Worm (Caenorhabditis elegans): ENCODE measurements around the gene C01G10.18.

DNA sequence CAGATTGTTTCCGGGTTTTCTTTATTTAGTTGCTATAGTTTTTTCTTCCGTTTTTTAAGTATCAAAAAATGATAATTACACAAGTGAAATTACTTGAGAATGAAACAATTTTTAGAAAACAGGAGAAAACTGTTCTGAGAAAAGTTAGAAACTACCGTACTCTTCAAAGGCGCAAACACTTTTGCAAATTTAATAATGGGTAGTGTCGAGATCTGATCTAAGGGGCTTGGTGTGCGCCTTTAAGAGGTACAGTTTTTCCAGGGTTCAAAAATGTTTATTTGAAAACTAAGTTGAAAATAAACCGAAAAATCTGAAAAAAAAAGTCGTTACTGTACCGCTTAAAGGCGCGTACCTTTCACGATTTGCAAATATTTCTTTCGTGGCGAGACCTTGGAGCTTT lies 27.9 kb downstream of the C01G10.18 start:
- no peak for TF ChIP-seq med-1 (GFP tag; optimal IDR thresholded peaks at IDR 0.05; ENCODE audit: insufficient read depth)
- no peak for TF ChIP-seq flt-1 (GFP tag; IDR thresholded peaks at IDR 0.05)
- no peak for TF ChIP-seq ztf-23 (GFP tag; IDR thresholded peaks at IDR 0.05)
- TF ChIP-seq klf-2 (GFP tag; conservative IDR thresholded peaks at IDR 0.05): no peak
- TF ChIP-seq ref-1 (GFP tag; conservative IDR thresholded peaks at IDR 0.05): no peak
- no peak for TF ChIP-seq ztf-29 (GFP tag; IDR thresholded peaks at IDR 0.05)
- TF ChIP-seq tab-1 (GFP tag; IDR thresholded peaks at IDR 0.05): no peak
- no peak for TF ChIP-seq T22C8.4 (GFP tag; IDR thresholded peaks at IDR 0.05)
- no peak for TF ChIP-seq cog-1 (tag; optimal IDR thresholded peaks at IDR 0.05)
